Worm (Caenorhabditis elegans): ENCODE measurements around the gene T01G6.10.

DNA sequence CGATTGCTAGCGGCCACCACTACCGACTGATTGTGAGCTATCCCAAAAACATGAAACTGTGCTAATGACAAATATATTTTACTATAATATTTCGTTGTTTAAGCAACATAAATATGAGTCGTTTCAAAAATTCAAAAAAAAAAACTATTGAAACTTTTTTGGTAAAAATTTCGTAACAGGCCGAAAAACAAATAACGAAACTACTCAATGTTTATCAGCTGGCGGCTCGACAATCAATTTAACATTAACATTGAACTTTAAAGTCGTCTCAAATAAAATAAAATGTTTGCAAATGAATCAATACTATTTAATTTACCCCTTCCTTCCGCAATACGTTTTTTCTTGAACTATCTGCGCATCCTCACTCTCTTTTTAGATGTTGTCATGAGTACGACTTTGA is 45.2 kb downstream of the T01G6.10 start:
- TF ChIP-seq ztf-29 (GFP tag; IDR thresholded peaks at IDR 0.05), result no peak
- no peak for TF ChIP-seq T22C8.4 (GFP tag; IDR thresholded peaks at IDR 0.05)
- no peak for TF ChIP-seq flt-1 (GFP tag; IDR thresholded peaks at IDR 0.05)
- no peak for TF ChIP-seq cog-1 (tag; optimal IDR thresholded peaks at IDR 0.05)
- TF ChIP-seq ztf-23 (GFP tag; IDR thresholded peaks at IDR 0.05), result no peak
- TF ChIP-seq med-1 (GFP tag; optimal IDR thresholded peaks at IDR 0.05; ENCODE audit: insufficient read depth), result no peak
- TF ChIP-seq ref-1 (GFP tag; conservative IDR thresholded peaks at IDR 0.05), result no peak

Measured in whole organism, midembryonic.